Worm (Caenorhabditis elegans) whole organism, late embryonic: ENCODE measurements around the gene Y82E9BL.3.
"Not testable (repeated sequence)": the region's sequence is repeated elsewhere in the genome, so short reads cannot be mapped to it uniquely, and the experiment has no call there.

ENCODE experiments used
- C08G9.2 ChIP-seq: sonication (generic microtip); optimal IDR thresholded peaks from 2 replicates; lab custom pipeline; 2016; ENCODE audit warnings: mild to moderate bottlenecking, missing genetic modification characterization, moderate library complexity, missing compliant biosample characterization
- C38D4.7 ChIP-seq: fragments of 200-800 bp; sonication (Bioruptor generic); optimal IDR thresholded peaks from 2 replicates; lab custom pipeline; 2018; ENCODE audit warnings: mild to moderate bottlenecking, missing genetic modification characterization, moderate library complexity, missing compliant biosample characterization
- Y22D7AL.16 ChIP-seq: sonication (generic microtip); optimal IDR thresholded peaks from 2 replicates; lab custom pipeline; 2016; ENCODE audit warnings: missing genetic modification characterization, missing compliant biosample characterization
- ahr-1 ChIP-seq: sonication (generic microtip); optimal IDR thresholded peaks from 2 replicates; lab custom pipeline; 2016; ENCODE audit warnings: missing genetic modification characterization, missing compliant biosample characterization
- ama-1 ChIP-seq: fragments of 150-350 bp; optimal IDR thresholded peaks from 2 replicates; lab custom pipeline; 2014
- ceh-14 ChIP-seq: sonication (generic microtip); optimal IDR thresholded peaks from 2 replicates; lab custom pipeline; 2016; ENCODE audit warnings: missing genotype, missing genetic modification characterization, missing compliant biosample characterization
- ceh-2 ChIP-seq: sonication (generic microtip); optimal IDR thresholded peaks from 2 replicates; lab custom pipeline; 2016; ENCODE audit warnings: missing genotype, missing genetic modification characterization, missing compliant biosample characterization
- ceh-22 ChIP-seq: sonication (generic microtip); optimal IDR thresholded peaks from 2 replicates; lab custom pipeline; 2017; ENCODE audit warnings: missing biosample characterization, missing genetic modification characterization
- ceh-24 ChIP-seq: sonication (generic microtip); optimal IDR thresholded peaks from 2 replicates; lab custom pipeline; 2016; ENCODE audit warnings: mild to moderate bottlenecking, missing genetic modification characterization, missing compliant biosample characterization
- ceh-45 ChIP-seq: fragments of 200-800 bp; sonication (Bioruptor generic); IDR thresholded peaks from 2 replicates; pipeline ENCODE4 v1.3.6; 2022; ENCODE audit warnings: missing genetic modification reagents, missing genetic modification characterization, missing compliant biosample characterization
- ceh-48 ChIP-seq: sonication (generic microtip); optimal IDR thresholded peaks from 2 replicates; lab custom pipeline; 2016; ENCODE audit warnings: missing genetic modification characterization, inconsistent platforms, missing compliant biosample characterization
- dmd-4 ChIP-seq: sonication (generic microtip); optimal IDR thresholded peaks from 2 replicates; lab custom pipeline; 2016; ENCODE audit warnings: borderline replicate concordance, missing genetic modification characterization, missing compliant biosample characterization
- dve-1 ChIP-seq: sonication (generic microtip); optimal IDR thresholded peaks from 2 replicates; lab custom pipeline; 2017; ENCODE audit warnings: antibody characterized with exemption, mild to moderate bottlenecking, missing genetic modification characterization, missing compliant biosample characterization
- elt-2 ChIP-seq: sonication (generic microtip); optimal IDR thresholded peaks from 2 replicates; lab custom pipeline; 2016; ENCODE audit warnings: missing genetic modification reagents, missing genetic modification characterization, missing compliant biosample characterization
- ets-4 ChIP-seq: sonication (generic microtip); optimal IDR thresholded peaks from 2 replicates; lab custom pipeline; 2016; ENCODE audit warnings: missing genetic modification characterization, missing compliant biosample characterization
- fkh-10 ChIP-seq: fragments of 150-350 bp; optimal IDR thresholded peaks from 2 replicates; lab custom pipeline; 2014; ENCODE audit warnings: missing biosample characterization, missing genetic modification reagents, missing genetic modification characterization
- gmeb-2 ChIP-seq: sonication (generic microtip); optimal IDR thresholded peaks from 2 replicates; lab custom pipeline; 2016; ENCODE audit warnings: missing genetic modification characterization, inconsistent platforms, missing compliant biosample characterization
- hlh-30 ChIP-seq: sonication (generic microtip); optimal IDR thresholded peaks from 2 replicates; lab custom pipeline; 2017; ENCODE audit warnings: antibody characterized with exemption, missing genetic modification characterization, missing compliant biosample characterization; ENCODE audit not compliant: insufficient read depth
- hlh-6 ChIP-seq: sonication (generic microtip); optimal IDR thresholded peaks from 2 replicates; lab custom pipeline; 2016; ENCODE audit warnings: missing genotype, missing genetic modification characterization, missing compliant biosample characterization
- hlh-8 ChIP-seq: sonication (generic microtip); optimal IDR thresholded peaks from 2 replicates; lab custom pipeline; 2016; ENCODE audit warnings: missing genotype, missing genetic modification characterization, missing compliant biosample characterization
- lin-11 ChIP-seq: fragments of 200-800 bp; sonication (Bioruptor generic); optimal IDR thresholded peaks from 2 replicates; lab custom pipeline; 2018; ENCODE audit warnings: mild to moderate bottlenecking, missing genetic modification characterization, missing compliant biosample characterization
- nfya-1 ChIP-seq: sonication (generic microtip); optimal IDR thresholded peaks from 2 replicates; lab custom pipeline; 2017; ENCODE audit warnings: missing genetic modification characterization, mild to moderate bottlenecking, missing compliant biosample characterization, antibody characterized with exemption, moderate library complexity
- nhr-232 ChIP-seq: sonication (generic microtip); optimal IDR thresholded peaks from 2 replicates; lab custom pipeline; 2016; ENCODE audit warnings: missing genetic modification characterization, missing compliant biosample characterization
- npax-4 ChIP-seq: sonication (generic microtip); optimal IDR thresholded peaks from 2 replicates; lab custom pipeline; 2016; ENCODE audit warnings: missing genetic modification characterization, missing compliant biosample characterization
- pag-3 ChIP-seq: sonication (generic microtip); optimal IDR thresholded peaks from 2 replicates; lab custom pipeline; 2016; ENCODE audit warnings: missing compliant biosample characterization, missing genetic modification characterization, borderline replicate concordance
- pat-9 ChIP-seq: fragments of 200-800 bp; sonication (Bioruptor generic); optimal IDR thresholded peaks from 2 replicates; lab custom pipeline; 2018; ENCODE audit warnings: mild to moderate bottlenecking, missing genetic modification characterization, moderate library complexity, missing compliant biosample characterization
- pax-1 ChIP-seq: fragments of 150-350 bp; optimal IDR thresholded peaks from 2 replicates; lab custom pipeline; 2014; ENCODE audit warnings: missing biosample characterization, missing genetic modification characterization
- pha-2 ChIP-seq: sonication (generic microtip); optimal IDR thresholded peaks from 2 replicates; lab custom pipeline; 2017; ENCODE audit warnings: mild to moderate bottlenecking, missing genetic modification characterization, missing compliant biosample characterization
- pros-1 ChIP-seq: fragments of 150-350 bp; optimal IDR thresholded peaks from 2 replicates; lab custom pipeline; 2014; ENCODE audit warnings: missing biosample characterization, missing genetic modification reagents, missing genetic modification characterization
- sdc-2 ChIP-seq: sonication (generic microtip); optimal IDR thresholded peaks from 2 replicates; lab custom pipeline; 2016; ENCODE audit warnings: missing genotype, missing genetic modification characterization, missing compliant biosample characterization
- sox-4 ChIP-seq: sonication (generic microtip); optimal IDR thresholded peaks from 2 replicates; lab custom pipeline; 2017; ENCODE audit warnings: mild to moderate bottlenecking, missing genetic modification characterization, inconsistent platforms, missing compliant biosample characterization
- ttx-3 ChIP-seq: sonication (generic microtip); optimal IDR thresholded peaks from 2 replicates; lab custom pipeline; 2016; ENCODE audit warnings: missing genetic modification reagents, missing genetic modification characterization, missing compliant biosample characterization
- unc-86 ChIP-seq: sonication (generic microtip); optimal IDR thresholded peaks from 2 replicates; lab custom pipeline; 2016; ENCODE audit warnings: missing genetic modification characterization, missing compliant biosample characterization
- zip-5 ChIP-seq: sonication (generic microtip); optimal IDR thresholded peaks from 2 replicates; lab custom pipeline; 2016; ENCODE audit warnings: missing genetic modification characterization, missing compliant biosample characterization
- ztf-16 ChIP-seq: sonication (generic microtip); optimal IDR thresholded peaks from 2 replicates; lab custom pipeline; 2017; ENCODE audit warnings: missing genetic modification characterization, missing compliant biosample characterization

Y82E9BL.3 gene

ce11 chrIII:1380535-1381274 is 30.1 kb upstream of the Y82E9BL.3 start, which contains the start of the genes pals-21 and Y82E9BR.6:
Gene pals-21 (minus strand): TSS chrIII:1380635.
Gene Y82E9BR.6 (plus strand): TSS chrIII:1381224.
- TF ChIP-seq hlh-30 (tag; lab: Kevin White, UChicago) (peak; percentile 0), pax-1 (tag; lab: Kevin White, UChicago) (no peak)

ce11 chrIII:1377903-1378302 is 27.3 kb upstream of the Y82E9BL.3 start, which contains the start of gene pals-40:
Gene pals-40 (minus strand): TSS chrIII:1378003.
- not testable (repeated sequence) for TF ChIP-seq pros-1 (tag; lab: Kevin White, UChicago); hlh-6; lin-11 (tag; lab: Kevin White, UChicago)

ce11 chrIII:1375491-1375890 is 24.8 kb upstream of the Y82E9BL.3 start, which contains the start of gene Y82E9BR.10:
Gene Y82E9BR.10 (minus strand): TSS chrIII:1375591.
- TF ChIP-seq elt-2, nhr-232, pag-3 (tag; lab: Kevin White, UChicago): not testable (repeated sequence)
- TF ChIP-seq, all 69 proteins: peak for 0; not testable (repeated sequence) for 69

DNA sequence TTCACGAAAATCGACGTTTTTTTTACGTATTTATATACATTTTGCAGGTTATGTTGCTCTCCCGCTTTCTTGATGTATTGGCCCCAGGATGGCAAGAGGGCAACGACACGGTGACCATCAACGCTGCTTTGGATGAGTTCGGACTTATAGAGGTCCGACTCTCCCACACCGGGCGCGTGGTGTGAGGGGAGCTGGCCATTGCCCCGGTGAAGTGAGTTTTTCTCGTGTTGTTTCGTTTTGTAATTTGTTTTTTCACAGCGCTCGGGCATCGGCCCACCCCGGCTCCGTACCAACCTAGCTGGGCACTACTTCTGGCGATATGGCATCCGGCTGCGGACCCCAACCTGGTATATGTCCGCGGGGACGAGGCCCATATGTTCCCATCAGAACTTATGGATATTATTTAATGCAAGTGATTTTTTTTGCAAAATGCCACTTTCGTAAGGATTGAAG is 23.7 kb upstream of the Y82E9BL.3 start, which contains the start of gene Y82E9BR.20:
Y82E9BR.20 (plus strand) TSS at position 51 of the 453 bp plus-strand sequence.
- TF ChIP-seq pat-9 (tag; lab: Kevin White, UChicago): no peak

DNA sequence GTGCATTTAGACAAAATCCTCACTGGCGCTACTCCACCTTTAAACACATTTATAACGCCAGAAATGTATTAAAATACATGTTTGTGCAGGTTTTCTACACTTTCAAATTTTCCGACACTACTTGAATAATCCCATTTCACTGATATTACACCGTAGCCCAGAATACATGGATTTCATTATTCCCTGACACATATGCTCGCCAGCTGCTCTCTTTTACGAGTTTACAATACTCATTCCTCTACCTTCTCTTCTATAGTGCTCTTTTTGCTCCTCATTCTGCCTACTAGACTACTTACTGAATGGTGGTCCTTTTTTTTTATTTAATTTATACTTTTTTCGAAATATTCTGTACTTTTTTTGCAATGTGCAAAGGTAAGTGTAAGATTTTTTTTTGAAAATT is 21.9 kb upstream of the Y82E9BL.3 start:
- no peak for TF ChIP-seq ttx-3 (tag; lab: Kevin White, UChicago)
- peak; percentile 69 for TF ChIP-seq hlh-8
- TF ChIP-seq ceh-2 (tag; lab: Kevin White, UChicago): no peak
- no peak for TF ChIP-seq nfya-1 (tag; lab: Kevin White, UChicago)
- TF ChIP-seq C08G9.2 (tag; lab: Kevin White, UChicago): no peak
- TF ChIP-seq ceh-14: no peak
- TF ChIP-seq gmeb-2: no peak

DNA sequence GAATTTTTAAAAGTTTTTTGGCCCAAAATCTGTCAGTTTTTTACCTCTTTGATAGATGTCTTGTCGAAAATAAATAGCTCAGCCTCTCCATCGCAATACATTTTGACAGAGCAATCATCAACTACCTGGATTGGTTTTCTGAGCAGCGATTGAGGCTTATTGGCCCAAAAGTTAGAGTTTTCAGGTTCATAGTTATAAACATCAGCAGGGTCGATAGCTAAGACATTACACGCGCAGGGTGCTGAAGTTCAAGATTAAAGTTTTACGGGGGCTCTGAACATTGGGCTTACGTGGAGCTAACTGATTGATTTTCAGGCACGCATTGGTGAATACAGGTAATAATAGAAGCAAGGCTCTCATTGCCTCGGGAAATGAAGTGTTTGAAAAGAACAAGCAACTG is 9.0 kb upstream of the Y82E9BL.3 start, which contains the start of gene Y82E9BR.9:
Y82E9BR.9 (minus strand) TSS at position 101 of the 400 bp plus-strand sequence.
- TF ChIP-seq sdc-2 (tag; lab: Kevin White, UChicago) (no peak), lin-11 (tag; lab: Kevin White, UChicago) (no peak), dve-1 (tag; lab: Kevin White, UChicago) (no peak), ceh-45 (GFP tag; lab: Robert Waterston, UW) (no peak), nfya-1 (tag; lab: Kevin White, UChicago) (no peak), npax-4 (tag; lab: Kevin White, UChicago) (no peak)

DNA sequence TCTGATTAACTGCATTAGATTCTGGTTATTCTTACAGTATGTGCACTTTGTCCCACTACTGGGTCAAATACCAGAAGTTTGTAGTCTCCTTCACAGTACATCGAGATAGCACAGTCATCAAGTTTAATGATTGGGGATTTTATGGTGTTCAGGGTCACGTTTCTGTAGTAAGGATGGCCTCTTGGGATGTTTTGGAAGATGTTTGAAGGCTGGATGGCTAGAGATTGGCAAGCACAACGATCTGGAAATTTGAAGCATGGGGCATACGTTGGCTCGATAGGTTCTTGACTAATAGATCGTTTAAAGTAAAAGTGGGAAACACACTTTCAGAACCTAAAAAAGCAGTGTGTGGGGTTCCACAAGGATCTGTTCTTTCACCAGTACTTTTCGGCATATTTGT is 7.3 kb upstream of the Y82E9BL.3 start, which contains the start of gene Y82E9BR.8:
Y82E9BR.8 (minus strand) TSS at position 101 of the 400 bp plus-strand sequence.
- TF ChIP-seq ahr-1; nhr-232 (tag; lab: Kevin White, UChicago); ets-4 (tag; lab: Kevin White, UChicago): not testable (repeated sequence)
- TF ChIP-seq, all 69 proteins: peak for 0; not testable (repeated sequence) for 69

- TF ChIP-seq npax-4 (tag; lab: Kevin White, UChicago): no peak
- no peak for TF ChIP-seq ceh-22 (tag; lab: Kevin White, UChicago)
- TF ChIP-seq sox-4 (tag; lab: Kevin White, UChicago): no peak
- TF ChIP-seq ama-1 (lab: Kevin White, UChicago): no peak
- TF ChIP-seq dmd-4 (tag; lab: Kevin White, UChicago): no peak
- no peak for TF ChIP-seq ceh-24 (tag; lab: Kevin White, UChicago)
- TF ChIP-seq sdc-2 (tag; lab: Kevin White, UChicago): no peak
- TF ChIP-seq nfya-1 (tag; lab: Kevin White, UChicago): no peak
- no peak for TF ChIP-seq zip-5 (tag; lab: Kevin White, UChicago)
- TF ChIP-seq ztf-16: no peak
- TF ChIP-seq fkh-10: no peak
- no peak for TF ChIP-seq pax-1 (tag; lab: Kevin White, UChicago)
- no peak for TF ChIP-seq ceh-48 (tag; lab: Kevin White, UChicago)
- no peak for TF ChIP-seq ahr-1
- TF ChIP-seq C08G9.2 (tag; lab: Kevin White, UChicago): no peak
- TF ChIP-seq C38D4.7 (GFP tag; lab: Kevin White, UChicago): no peak
- TF ChIP-seq Y22D7AL.16 (tag; lab: Kevin White, UChicago): no peak
- no peak for TF ChIP-seq gmeb-2
- TF ChIP-seq unc-86 (tag; lab: Kevin White, UChicago): no peak
- TF ChIP-seq pha-2 (tag; lab: Kevin White, UChicago): no peak
Measured at ce11 chrIII:1355320-1355719, 4.7 kb upstream of the Y82E9BL.3 start, which contains the start of gene Y82E9BL.1. Gene Y82E9BL.1 (minus strand): TSS chrIII:1355420.
